Worm (Caenorhabditis elegans) whole organism, midembryonic: ENCODE measurements around the gene agt-2.

Experiments
- T22C8.4 ChIP-seq: fragments of 200-800 bp; sonication (Bioruptor generic); IDR thresholded peaks from 2 replicates; pipeline ENCODE4 v1.3.6; 2022; ENCODE audit warnings: missing genetic modification characterization, missing compliant biosample characterization
- ztf-23 ChIP-seq: fragments of 200-800 bp; sonication (Bioruptor generic); IDR thresholded peaks from 2 replicates; pipeline ENCODE4 v1.3.6; 2022; ENCODE audit warnings: missing genetic modification reagents, missing genetic modification characterization, missing compliant biosample characterization

DNA sequence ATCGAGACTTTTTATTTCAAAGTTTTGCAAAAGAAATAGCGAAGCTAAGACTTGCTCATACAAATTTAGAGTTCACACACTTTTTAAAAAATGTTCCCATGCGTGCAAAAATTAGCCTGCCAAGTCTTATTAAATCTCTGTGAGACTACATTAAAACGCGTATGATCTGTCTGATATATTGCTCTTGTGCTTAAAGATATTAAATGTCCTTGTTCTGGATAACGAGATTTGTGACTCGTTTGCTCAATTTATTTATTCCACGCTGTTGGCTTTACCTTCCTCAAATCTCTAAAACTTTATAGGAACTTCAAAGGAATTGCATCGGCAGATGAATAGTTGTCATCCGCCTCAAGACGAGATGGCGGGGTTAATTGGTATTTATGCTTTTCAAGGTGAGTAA lies 18.2 kb downstream of the agt-2 start, which contains the start of gene srg-69:
- no peak for TF ChIP-seq ztf-23 (GFP tag; lab: Robert Waterston, UW)
- TF ChIP-seq T22C8.4 (GFP tag; lab: Robert Waterston, UW), result no peak
